Fruit fly (Drosophila melanogaster): Measurements from ENCODE around the gene Ho.

The Ho gene

DNA sequence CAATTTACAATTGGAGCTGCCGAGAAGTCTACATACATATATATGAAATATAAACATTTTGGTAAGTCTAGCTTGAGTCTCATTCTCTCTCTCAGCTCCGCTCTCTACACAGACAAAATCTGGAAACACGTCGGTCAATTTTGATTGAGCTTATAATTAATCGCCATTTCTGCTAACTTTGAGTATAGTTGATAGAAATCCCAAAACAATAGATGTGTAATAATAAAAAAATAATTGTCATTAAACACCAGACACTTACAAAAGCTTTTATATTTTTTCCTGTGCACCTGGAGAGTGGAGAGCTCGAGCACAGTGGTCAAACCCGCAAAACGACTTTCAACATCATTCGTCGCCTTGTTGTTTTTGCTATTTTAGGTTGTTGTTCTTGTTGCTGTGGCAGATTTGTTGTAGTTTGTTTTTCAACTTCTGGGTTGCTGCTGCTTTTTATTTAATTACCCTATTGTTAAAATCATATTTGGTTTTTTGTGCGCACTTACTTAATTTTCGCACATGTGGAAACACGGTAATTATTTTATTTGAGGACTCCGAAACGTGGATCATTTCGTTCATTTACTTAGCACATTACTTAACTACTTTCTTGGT is 22.8 kb upstream of the Ho start (continued):
- TF ChIP-seq CG13287 (GFP tag; IDR thresholded peaks at IDR 0.05; ENCODE audit: partially characterized antibody) (no peak), sim (GFP tag; IDR thresholded peaks at IDR 0.05) (peak; percentile 90), CG4360 (GFP tag; IDR thresholded peaks at IDR 0.05) (peak; percentile 78), grau (tag; optimal IDR thresholded peaks at IDR 0.05) (peak; percentile 96), CG3163 (GFP tag; optimal IDR thresholded peaks at IDR 0.05) (peak; percentile 68), CG4617 (GFP tag; optimal IDR thresholded peaks at IDR 0.05; ENCODE audit: borderline replicate concordance) (peak; percentile 87), Dll (GFP tag; IDR thresholded peaks at IDR 0.05; ENCODE audit: partially characterized antibody) (no peak), CG43689 (GFP tag; IDR thresholded peaks at IDR 0.05) (peak; percentile 88), CoRest (tag; optimal IDR thresholded peaks at IDR 0.05) (peak; percentile 96), ase (GFP tag; IDR thresholded peaks at IDR 0.05) (peak; percentile 95), maf-S (GFP tag; optimal IDR thresholded peaks at IDR 0.05) (peak; percentile 93), CG7839 (tag; optimal IDR thresholded peaks at IDR 0.05) (peak; percentile 97), CG17568 (GFP tag; optimal IDR thresholded peaks at IDR 0.05) (peak; percentile 96), CG2202 (tag; optimal IDR thresholded peaks at IDR 0.05) (peak; percentile 90), zfh2 (GFP tag; optimal IDR thresholded peaks at IDR 0.05) (peak; percentile 95), Nf-YC (tag; optimal IDR thresholded peaks at IDR 0.05) (peak; percentile 73), CG11247 (GFP tag; IDR thresholded peaks at IDR 0.05) (peak; percentile 96), Tbp (GFP tag; optimal IDR thresholded peaks at IDR 0.05) (no peak), scrt (GFP tag; optimal IDR thresholded peaks at IDR 0.05) (peak; percentile 93), Med (GFP tag) (peak; percentile 100), crc (GFP tag; optimal IDR thresholded peaks at IDR 0.05) (peak; percentile 89), hb (GFP tag; IDR thresholded peaks at IDR 0.05; ENCODE audit: partially characterized antibody) (no peak), ind (GFP tag; optimal IDR thresholded peaks at IDR 0.05) (peak; percentile 96), repo (GFP tag; optimal IDR thresholded peaks at IDR 0.05) (peak; percentile 89), CG10147 (GFP tag; optimal IDR thresholded peaks at IDR 0.05) (peak; percentile 96), Bdp1 (GFP tag; optimal IDR thresholded peaks at IDR 0.05) (peak; percentile 91), trem (tag; optimal IDR thresholded peaks at IDR 0.05) (peak; percentile 92), grn (GFP tag; optimal IDR thresholded peaks at IDR 0.05) (peak; percentile 62), Mad (GFP tag; optimal IDR thresholded peaks at IDR 0.05) (peak; percentile 95), CG6791 (GFP tag; IDR thresholded peaks at IDR 0.05; ENCODE audit: partially characterized antibody) (no peak), Opbp (GFP tag; IDR thresholded peaks at IDR 0.05; ENCODE audit: partially characterized antibody) (no peak), CG6689 (GFP tag; IDR thresholded peaks at IDR 0.05) (peak; percentile 96), CG14860 (GFP tag; IDR thresholded peaks at IDR 0.05; ENCODE audit: partially characterized antibody) (no peak), fd102C (GFP tag; optimal IDR thresholded peaks at IDR 0.05) (peak; percentile 56), Hey (tag; optimal IDR thresholded peaks at IDR 0.05) (peak; percentile 54), Pdp1 (GFP tag; optimal IDR thresholded peaks at IDR 0.05) (peak; percentile 95 to 97), CG12155 (GFP tag; optimal IDR thresholded peaks at IDR 0.05) (peak; percentile 94), CG1233 (GFP tag; optimal IDR thresholded peaks at IDR 0.05) (peak; percentile 95), CG6683 (GFP tag; optimal IDR thresholded peaks at IDR 0.05) (peak; percentile 86), sima (GFP tag; optimal IDR thresholded peaks at IDR 0.05) (peak; percentile 74), CG14050 (GFP tag; IDR thresholded peaks at IDR 0.05) (peak; percentile 95), pros (GFP tag; optimal IDR thresholded peaks at IDR 0.05) (no peak), CG9797 (GFP tag; optimal IDR thresholded peaks at IDR 0.05) (peak; percentile 18), CG3407 (GFP tag; optimal IDR thresholded peaks at IDR 0.05) (peak; percentile 94), CG17361 (GFP tag; IDR thresholded peaks at IDR 0.05) (peak; percentile 95), CG11085 (GFP tag; IDR thresholded peaks at IDR 0.05) (peak; percentile 94), CG8944 (GFP tag; optimal IDR thresholded peaks at IDR 0.05) (peak; percentile 93), Eip74EF (GFP tag; optimal IDR thresholded peaks at IDR 0.05) (peak in 1 of 2 experiments; percentile 90), D19B (GFP tag; optimal IDR thresholded peaks at IDR 0.05) (peak; percentile 89)
